Worm (Caenorhabditis elegans) whole organism, early embryonic: ENCODE data around the gene gad-1.

ENCODE experiments used
- B0310.2 ChIP-seq: sonication (generic microtip); optimal IDR thresholded peaks from 2 replicates; lab custom pipeline; 2016; ENCODE audit warnings: mild to moderate bottlenecking, missing genetic modification characterization, missing compliant biosample characterization
- F13C5.2 ChIP-seq: sonication (generic microtip); optimal IDR thresholded peaks from 2 replicates; lab custom pipeline; 2017; ENCODE audit warnings: mild to moderate bottlenecking, missing genetic modification characterization, inconsistent platforms, missing compliant biosample characterization
- ama-1 ChIP-seq: fragments of 150-350 bp; optimal IDR thresholded peaks from 2 replicates; lab custom pipeline; 2014
- ceh-13 ChIP-seq: fragments of 200-800 bp; sonication (Bioruptor generic); optimal IDR thresholded peaks from 2 replicates; lab custom pipeline; 2018; ENCODE audit warnings: mild to moderate bottlenecking, missing genetic modification characterization, missing compliant biosample characterization
- ets-7 ChIP-seq: sonication (generic microtip); optimal IDR thresholded peaks from 2 replicates; lab custom pipeline; 2016; ENCODE audit warnings: missing genotype, missing genetic modification characterization, missing compliant biosample characterization
- hmbx-1 ChIP-seq: sonication (generic microtip); optimal IDR thresholded peaks from 2 replicates; lab custom pipeline; 2016; ENCODE audit warnings: mild to moderate bottlenecking, missing genetic modification characterization, missing compliant biosample characterization
- hnd-1 ChIP-seq: sonication (generic microtip); optimal IDR thresholded peaks from 2 replicates; lab custom pipeline; 2016; ENCODE audit warnings: missing genetic modification characterization, missing compliant biosample characterization
- pes-1 ChIP-seq: fragments of 200-800 bp; sonication (Bioruptor generic); IDR thresholded peaks from 2 replicates; pipeline ENCODE4 v1.3.6; 2022; ENCODE audit warnings: missing genetic modification reagents, missing genetic modification characterization, missing compliant biosample characterization
- scrt-1 ChIP-seq: fragments of 200-800 bp; sonication (Bioruptor generic); IDR thresholded peaks from 2 replicates; pipeline ENCODE4 v1.3.6; 2022; ENCODE audit warnings: missing genetic modification characterization, missing compliant biosample characterization
- sea-1 ChIP-seq: fragments of 200-800 bp; sonication (Bioruptor generic); conservative IDR thresholded peaks from 2 replicates; pipeline ENCODE4 v1.3.6; 2022; ENCODE audit warnings: missing genetic modification characterization, missing compliant biosample characterization
- tbx-11 ChIP-seq: fragments of 200-800 bp; sonication (Bioruptor generic); IDR thresholded peaks from 2 replicates; pipeline ENCODE4 v1.3.6; 2022; ENCODE audit warnings: missing genetic modification characterization, missing compliant biosample characterization
- tbx-37 ChIP-seq: fragments of 200-800 bp; sonication (Bioruptor generic); conservative IDR thresholded peaks from 2 replicates; pipeline ENCODE4 v1.3.6; 2022; ENCODE audit warnings: missing genetic modification reagents, missing genetic modification characterization, missing compliant biosample characterization
- tra-4 ChIP-seq: sonication (generic microtip); optimal IDR thresholded peaks from 2 replicates; lab custom pipeline; 2017; ENCODE audit warnings: missing genetic modification characterization, missing compliant biosample characterization

- TF ChIP-seq hnd-1, result no peak
- TF ChIP-seq ama-1 (lab: Kevin White, UChicago), result no peak
- no peak for TF ChIP-seq pes-1 (GFP tag; lab: Robert Waterston, UW)
- no peak for TF ChIP-seq ceh-13 (GFP tag; lab: Kevin White, UChicago)
- no peak for TF ChIP-seq F13C5.2 (tag; lab: Kevin White, UChicago)
- TF ChIP-seq tbx-11 (GFP tag; lab: Robert Waterston, UW), result no peak
- no peak for TF ChIP-seq tbx-37
- TF ChIP-seq tra-4 (tag; lab: Kevin White, UChicago), result no peak
- TF ChIP-seq B0310.2, result no peak
- no peak for TF ChIP-seq scrt-1 (GFP tag; lab: Robert Waterston, UW)
- TF ChIP-seq sea-1 (GFP tag; lab: Robert Waterston, UW), result no peak
- no peak for TF ChIP-seq hmbx-1 (tag; lab: Kevin White, UChicago)
- no peak for TF ChIP-seq ets-7
Measured at ce11 chrV:6414469-6414868, 18.8 kb downstream of the gad-1 start.
